Worm (Caenorhabditis elegans): ENCODE results near the gene F15D4.4.

DNA sequence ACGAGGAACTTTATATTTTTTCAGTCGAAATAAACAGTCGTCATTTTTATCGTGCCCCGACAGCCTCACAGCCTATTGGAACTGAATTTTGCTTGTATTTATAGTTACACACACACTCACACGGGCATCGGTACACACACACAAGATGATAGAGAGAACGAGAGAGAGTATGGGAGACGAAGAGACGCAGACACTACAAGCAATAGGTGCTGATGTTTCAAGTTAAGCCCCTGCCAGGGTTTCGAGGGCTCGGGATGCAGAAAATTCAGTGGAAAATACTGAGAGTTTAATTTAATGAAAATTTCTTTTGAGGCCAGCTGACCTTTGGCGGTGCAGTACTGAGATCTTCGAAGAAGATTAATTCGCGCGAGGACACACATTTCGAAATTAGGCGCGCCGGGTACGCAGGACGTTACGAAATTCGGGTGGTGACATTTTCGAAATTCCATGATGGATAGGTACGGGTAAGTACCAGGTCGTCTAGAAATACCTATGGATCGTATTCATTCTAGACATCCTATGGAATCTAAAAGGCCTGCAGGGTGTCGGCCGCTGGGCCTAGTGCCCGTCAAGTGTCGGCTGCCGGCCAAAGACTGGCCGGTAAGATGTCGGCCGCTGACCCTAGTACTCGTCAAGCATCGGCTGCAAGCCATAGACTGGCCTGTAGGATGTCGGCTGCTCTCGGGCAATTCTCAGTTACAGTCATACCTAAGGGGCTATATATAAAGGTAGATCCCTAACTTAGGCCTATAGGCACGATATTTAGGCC, 47.8 kb upstream of the F15D4.4 start:
- TF ChIP-seq pes-1 (GFP tag; IDR thresholded peaks at IDR 0.05) (no peak), tra-4 (tag; optimal IDR thresholded peaks at IDR 0.05) (no peak), flt-1 (GFP tag; IDR thresholded peaks at IDR 0.05) (no peak), ceh-36 (tag; optimal IDR thresholded peaks at IDR 0.05) (no peak), sea-1 (GFP tag; conservative IDR thresholded peaks at IDR 0.05) (no peak), ama-1 (optimal IDR thresholded peaks at IDR 0.05) (no peak), tbx-37 (GFP tag; conservative IDR thresholded peaks at IDR 0.05) (no peak), tbx-11 (GFP tag; IDR thresholded peaks at IDR 0.05) (no peak), aly-1 (tag; optimal IDR thresholded peaks at IDR 0.05) (no peak), B0310.2 (tag; optimal IDR thresholded peaks at IDR 0.05) (no peak)
